Worm (Caenorhabditis elegans) whole organism, mixed stage, embryonic: Measurements from ENCODE around the gene F14F9.3.

Experiments
- M03D4.4 ChIP-seq: sonication (generic microtip); optimal IDR thresholded peaks from 2 replicates; lab custom pipeline; 2017; ENCODE audit warnings: mild to moderate bottlenecking, missing genetic modification characterization, missing compliant biosample characterization
- bed-3 ChIP-seq: fragments of 200-800 bp; sonication (Bioruptor generic); optimal IDR thresholded peaks from 3 replicates; lab custom pipeline; 2018; ENCODE audit warnings: mild to moderate bottlenecking, missing genetic modification characterization, moderate library complexity, missing compliant biosample characterization
- ceh-39 ChIP-seq: fragments of 150-350 bp; optimal IDR thresholded peaks from 2 replicates; lab custom pipeline; 2014; ENCODE audit warnings: missing biosample characterization, missing genetic modification characterization
- ceh-83 ChIP-seq: fragments of 200-800 bp; sonication (Bioruptor generic); optimal IDR thresholded peaks from 2 replicates; lab custom pipeline; 2018; ENCODE audit warnings: mild to moderate bottlenecking, missing genetic modification characterization, missing compliant biosample characterization
- ces-1 ChIP-seq: fragments of 150-350 bp; optimal IDR thresholded peaks from 2 replicates; lab custom pipeline; 2014; ENCODE audit warnings: missing biosample characterization, missing genetic modification reagents, missing genetic modification characterization
- cnd-1 ChIP-seq: fragments of 200-800 bp; sonication (Bioruptor generic); optimal IDR thresholded peaks from 2 replicates; lab custom pipeline; 2018; ENCODE audit warnings: mild to moderate bottlenecking, missing genetic modification characterization, missing compliant biosample characterization
- elt-1 ChIP-seq: sonication (generic microtip); optimal IDR thresholded peaks from 2 replicates; lab custom pipeline; 2017; ENCODE audit warnings: missing genetic modification characterization, mild to moderate bottlenecking, missing compliant biosample characterization, antibody characterized with exemption, moderate library complexity, borderline replicate concordance; ENCODE audit not compliant: insufficient read depth
- flh-1 ChIP-seq: fragments of 200-800 bp; sonication (Bioruptor generic); optimal IDR thresholded peaks from 2 replicates; lab custom pipeline; 2018; ENCODE audit warnings: mild to moderate bottlenecking, missing genetic modification characterization, moderate library complexity, missing compliant biosample characterization
- ham-2 ChIP-seq: fragments of 200-800 bp; sonication (Bioruptor generic); optimal IDR thresholded peaks from 2 replicates; lab custom pipeline; 2018; ENCODE audit warnings: mild to moderate bottlenecking, missing genetic modification characterization, missing compliant biosample characterization
- hlh-1 ChIP-seq: fragments of 150-350 bp; optimal IDR thresholded peaks from 2 replicates; lab custom pipeline; 2014; ENCODE audit warnings: missing biosample characterization, missing genetic modification reagents, missing genetic modification characterization
- lin-13 ChIP-seq: fragments of 150-350 bp; optimal IDR thresholded peaks from 2 replicates; lab custom pipeline; 2014; ENCODE audit warnings: missing biosample characterization, missing genetic modification characterization
- lin-32 ChIP-seq: fragments of 200-800 bp; sonication (Bioruptor generic); optimal IDR thresholded peaks from 2 replicates; lab custom pipeline; 2018; ENCODE audit warnings: mild to moderate bottlenecking, missing genetic modification characterization, missing compliant biosample characterization
- lsy-2 ChIP-seq: fragments of 150-350 bp; optimal IDR thresholded peaks from 2 replicates; lab custom pipeline; 2014; ENCODE audit warnings: missing biosample characterization, missing genetic modification characterization
- mab-5 ChIP-seq: fragments of 150-350 bp; optimal IDR thresholded peaks from 2 replicates; lab custom pipeline; 2014; ENCODE audit warnings: missing biosample characterization, missing genetic modification characterization
- mep-1 ChIP-seq: fragments of 150-350 bp; optimal IDR thresholded peaks from 2 replicates; lab custom pipeline; 2017; ENCODE audit warnings: missing biosample characterization, missing genetic modification reagents, missing genetic modification characterization, inconsistent platforms
- mls-2 ChIP-seq: sonication (generic microtip); optimal IDR thresholded peaks from 2 replicates; lab custom pipeline; 2016; ENCODE audit warnings: mild to moderate bottlenecking, missing genetic modification characterization, moderate library complexity, missing compliant biosample characterization
- nhr-12 ChIP-seq: fragments of 150-350 bp; optimal IDR thresholded peaks from 2 replicates; lab custom pipeline; 2014; ENCODE audit warnings: missing biosample characterization, missing genetic modification characterization
- nhr-2 ChIP-seq: fragments of 150-350 bp; optimal IDR thresholded peaks from 2 replicates; lab custom pipeline; 2014; ENCODE audit warnings: missing biosample characterization, missing genetic modification characterization
- nhr-237 ChIP-seq: fragments of 150-350 bp; optimal IDR thresholded peaks from 2 replicates; lab custom pipeline; 2014; ENCODE audit warnings: missing biosample characterization, missing genetic modification characterization
- nhr-28 ChIP-seq: fragments of 150-350 bp; optimal IDR thresholded peaks from 2 replicates; lab custom pipeline; 2014; ENCODE audit warnings: missing biosample characterization, missing genetic modification characterization
- nhr-76 ChIP-seq: sonication (generic microtip); optimal IDR thresholded peaks from 2 replicates; lab custom pipeline; 2017; ENCODE audit warnings: missing biosample characterization, missing genetic modification characterization
- pha-4 ChIP-seq: fragments of 150-350 bp; optimal IDR thresholded peaks from 2 replicates; lab custom pipeline; 2018; ENCODE audit warnings: missing biosample characterization, missing genetic modification reagents, missing genetic modification characterization
- sem-2 ChIP-seq: fragments of 200-800 bp; sonication (Bioruptor generic); optimal IDR thresholded peaks from 2 replicates; lab custom pipeline; 2018; ENCODE audit warnings: mild to moderate bottlenecking, missing genetic modification characterization, missing compliant biosample characterization
- snpc-4 ChIP-seq: fragments of 150-350 bp; optimal IDR thresholded peaks from 2 replicates; lab custom pipeline; 2014; ENCODE audit warnings: missing biosample characterization, missing genetic modification characterization
- sptf-1 ChIP-seq: sonication (generic microtip); optimal IDR thresholded peaks from 2 replicates; lab custom pipeline; 2017; ENCODE audit warnings: mild to moderate bottlenecking, missing genetic modification characterization, moderate library complexity, missing compliant biosample characterization
- tbx-8 ChIP-seq: fragments of 200-800 bp; sonication (Bioruptor generic); optimal IDR thresholded peaks from 2 replicates; lab custom pipeline; 2018; ENCODE audit warnings: mild to moderate bottlenecking, missing genetic modification characterization, moderate library complexity, missing compliant biosample characterization
- unc-120 ChIP-seq: sonication (generic microtip); optimal IDR thresholded peaks from 2 replicates; lab custom pipeline; 2017; ENCODE audit warnings: missing genetic modification characterization, missing compliant biosample characterization; ENCODE audit not compliant: poor library complexity, severe bottlenecking
- unc-39 ChIP-seq: fragments of 150-350 bp; optimal IDR thresholded peaks from 2 replicates; lab custom pipeline; 2014; ENCODE audit warnings: missing biosample characterization, missing genetic modification characterization
- unc-62 ChIP-seq: fragments of 150-350 bp; optimal IDR thresholded peaks from 2 replicates; lab custom pipeline; 2014; ENCODE audit warnings: missing biosample characterization, missing genetic modification reagents, missing genetic modification characterization
- zip-8 ChIP-seq: fragments of 150-350 bp; optimal IDR thresholded peaks from 2 replicates; lab custom pipeline; 2014; ENCODE audit warnings: missing biosample characterization, missing genetic modification characterization
- ztf-11 ChIP-seq: fragments of 150-350 bp; optimal IDR thresholded peaks from 2 replicates; lab custom pipeline; 2014; ENCODE audit warnings: missing biosample characterization, missing genetic modification characterization

Gene F14F9.3

DNA sequence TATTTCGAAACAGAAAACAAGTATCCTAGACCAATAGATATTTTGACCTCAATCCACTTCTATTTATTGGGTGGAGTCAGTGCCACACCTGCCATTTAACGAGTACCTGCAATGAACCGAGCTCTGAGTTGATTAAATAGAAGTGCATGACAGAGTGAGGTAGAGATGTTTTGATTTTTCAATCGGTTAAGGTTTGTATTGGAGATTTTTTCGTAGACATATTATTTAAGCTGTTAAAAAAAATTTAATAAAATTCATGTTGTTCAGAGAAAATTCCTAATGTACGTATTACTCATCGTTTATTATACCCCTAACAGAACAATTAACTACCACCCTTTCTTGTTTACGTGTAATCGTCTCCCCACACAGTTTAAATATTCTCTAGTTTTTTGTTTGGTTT, 17.5 kb downstream of the F14F9.3 start, which contains the start of gene srx-38:
TSS of gene srx-38 (minus strand) at position 101 of the 400 bp plus-strand sequence.
- TF ChIP-seq tbx-8 (GFP tag; lab: Kevin White, UChicago), result no peak
- no peak for TF ChIP-seq pha-4
- no peak for TF ChIP-seq sem-2 (GFP tag; lab: Kevin White, UChicago)
- TF ChIP-seq cnd-1 (tag; lab: Kevin White, UChicago), result no peak
- TF ChIP-seq nhr-76 (tag; lab: Kevin White, UChicago), result no peak
- no peak for TF ChIP-seq mls-2 (tag; lab: Kevin White, UChicago)
- TF ChIP-seq unc-39 (tag; lab: Kevin White, UChicago), result no peak
- no peak for TF ChIP-seq bed-3 (GFP tag; lab: Kevin White, UChicago)
- no peak for TF ChIP-seq M03D4.4

ce11 chrV:5157660-5158059, 19.6 kb downstream of the F14F9.3 start, which contains the start of gene srx-39:
Gene srx-39 (minus strand): TSS chrV:5157760.
- no peak for TF ChIP-seq sptf-1
- no peak for TF ChIP-seq flh-1
- no peak for TF ChIP-seq nhr-12 (tag; lab: Kevin White, UChicago)
- TF ChIP-seq, all 35 proteins: peak for 0

ce11 chrV:5158302-5158701, 20.3 kb downstream of the F14F9.3 start, which contains the start of gene abu-15:
Gene abu-15 (plus strand): TSS chrV:5158602.
- TF ChIP-seq ham-2 (GFP tag; lab: Kevin White, UChicago) (no peak), ceh-83 (no peak), nhr-237 (tag; lab: Kevin White, UChicago) (no peak), ztf-11 (no peak), tbx-8 (GFP tag; lab: Kevin White, UChicago) (no peak), mab-5 (no peak), lsy-2 (tag; lab: Kevin White, UChicago) (no peak), unc-62 (no peak), lin-32 (GFP tag; lab: Kevin White, UChicago) (no peak), unc-120 (tag; lab: Kevin White, UChicago) (no peak), nhr-28 (tag; lab: Kevin White, UChicago) (no peak), ceh-39 (tag; lab: Kevin White, UChicago) (no peak)

ce11 chrV:5161792-5162191, 23.8 kb downstream of the F14F9.3 start, which contains the start of gene abu-6:
Gene abu-6 (minus strand): TSS chrV:5161892.
- TF ChIP-seq unc-39 (tag; lab: Kevin White, UChicago) (no peak), lin-32 (GFP tag; lab: Kevin White, UChicago) (no peak), nhr-237 (tag; lab: Kevin White, UChicago) (no peak), mls-2 (tag; lab: Kevin White, UChicago) (no peak), mab-5 (no peak), M03D4.4 (no peak)

DNA sequence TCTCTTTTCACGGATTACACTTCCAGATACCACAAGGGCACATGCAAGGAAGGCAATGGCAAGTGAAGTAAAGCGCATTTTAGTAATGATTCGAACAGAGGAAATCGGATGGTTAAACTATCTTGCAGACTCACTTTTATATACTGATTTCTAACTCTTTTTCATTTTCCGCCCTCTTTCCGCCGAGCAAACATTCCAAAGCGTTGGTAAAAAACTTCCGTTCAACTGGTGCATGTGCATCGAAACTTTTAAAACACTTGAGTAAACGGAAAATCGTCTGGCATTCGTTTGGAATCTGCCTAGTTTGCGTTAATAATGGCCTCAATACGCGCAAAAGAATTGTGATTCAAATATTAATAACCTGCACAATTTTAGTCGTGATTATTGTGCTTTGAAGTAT, 26.7 kb downstream of the F14F9.3 start, which contains the start of gene abu-7:
TSS of gene abu-7 (minus strand) at position 101 of the 400 bp plus-strand sequence.
- TF ChIP-seq nhr-2 (tag; lab: Kevin White, UChicago) (no peak), nhr-237 (tag; lab: Kevin White, UChicago) (no peak), ham-2 (GFP tag; lab: Kevin White, UChicago) (no peak), mep-1 (tag; lab: Kevin White, UChicago) (no peak), flh-1 (no peak), hlh-1 (tag; lab: Kevin White, UChicago) (no peak), nhr-76 (tag; lab: Kevin White, UChicago) (no peak), mls-2 (tag; lab: Kevin White, UChicago) (no peak), sem-2 (GFP tag; lab: Kevin White, UChicago) (no peak), lin-32 (GFP tag; lab: Kevin White, UChicago) (no peak), bed-3 (GFP tag; lab: Kevin White, UChicago) (no peak), zip-8 (tag; lab: Kevin White, UChicago) (no peak), cnd-1 (tag; lab: Kevin White, UChicago) (no peak), unc-62 (no peak), lin-13 (tag; lab: Kevin White, UChicago) (no peak), elt-1 (tag; lab: Kevin White, UChicago) (no peak), tbx-8 (GFP tag; lab: Kevin White, UChicago) (no peak)

DNA sequence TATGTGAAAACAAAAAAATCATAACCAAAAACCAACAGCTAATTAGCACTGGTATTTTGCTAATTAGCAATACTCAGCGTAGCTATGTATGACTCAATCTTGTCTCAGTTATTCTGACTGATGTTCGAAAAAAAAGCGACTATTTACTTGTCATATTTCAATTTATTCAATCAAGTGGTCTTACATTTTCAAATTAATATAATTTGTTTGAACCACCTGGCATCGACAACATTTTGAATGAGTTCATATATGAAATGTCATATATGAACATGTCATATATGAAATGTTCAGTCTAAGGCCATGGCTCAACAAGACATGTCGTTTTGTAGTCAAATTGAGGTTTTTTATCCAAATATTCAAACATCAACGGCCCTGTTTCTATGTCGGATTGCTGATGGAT, 27.4 kb downstream of the F14F9.3 start, which contains the start of gene srw-140:
TSS of gene srw-140 (plus strand) at position 301 of the 400 bp plus-strand sequence.
- TF ChIP-seq elt-1 (tag; lab: Kevin White, UChicago) (no peak), ces-1 (no peak), lin-13 (tag; lab: Kevin White, UChicago) (no peak), nhr-12 (tag; lab: Kevin White, UChicago) (no peak), ceh-39 (tag; lab: Kevin White, UChicago) (no peak), lin-32 (GFP tag; lab: Kevin White, UChicago) (no peak), snpc-4 (tag; lab: Kevin White, UChicago) (no peak)
